Worm (Caenorhabditis elegans) whole organism, L2 larva: ENCODE results near the gene Y6G8.15.

ENCODE experiments used
- lsy-2 ChIP-seq, 2 experiments: fragments of 150-350 bp in 1 of 2; sonication (generic microtip) in 1 of 2; optimal IDR thresholded peaks; 2 replicates each; lab custom pipeline; 2014 to 2017; ENCODE audit warnings: missing biosample characterization in 2 of 2, missing genetic modification characterization in 2 of 2
- mdl-1 ChIP-seq, 2 experiments: fragments of 150-350 bp in 1 of 2; sonication (generic microtip) in 1 of 2; optimal IDR thresholded peaks; 2 replicates each; lab custom pipeline; 2017; ENCODE audit warnings: missing biosample characterization in 2 of 2, missing genetic modification characterization in 2 of 2
- nhr-10 ChIP-seq: sonication (generic microtip); optimal IDR thresholded peaks from 2 replicates; lab custom pipeline; 2017; ENCODE audit warnings: missing biosample characterization, missing genetic modification characterization
- nhr-11 ChIP-seq: fragments of 150-350 bp; optimal IDR thresholded peaks from 2 replicates; lab custom pipeline; 2014; ENCODE audit warnings: missing biosample characterization, missing genetic modification characterization
- nhr-21 ChIP-seq: fragments of 150-350 bp; optimal IDR thresholded peaks from 2 replicates; lab custom pipeline; 2014; ENCODE audit warnings: missing biosample characterization, missing genetic modification characterization
- ztf-11 ChIP-seq: sonication (generic microtip); optimal IDR thresholded peaks from 2 replicates; lab custom pipeline; 2017; ENCODE audit warnings: missing biosample characterization, missing genetic modification characterization
- ztf-4 ChIP-seq: fragments of 150-350 bp; optimal IDR thresholded peaks from 2 replicates; lab custom pipeline; 2014; ENCODE audit warnings: missing biosample characterization, missing genetic modification characterization

ce11 chrV:17659228-17659627, 48.8 kb upstream of the Y6G8.15 start, which contains the start of gene fbxa-108:
- no peak for TF ChIP-seq nhr-11
- no peak for TF ChIP-seq nhr-10 (tag; lab: Kevin White, UChicago)
- no peak for TF ChIP-seq lsy-2 (tag; optimal IDR thresholded peaks at IDR 0.05; lab: Kevin White, UChicago)
- TF ChIP-seq nhr-21 (tag; lab: Kevin White, UChicago), result no peak
- TF ChIP-seq ztf-4 (tag; lab: Kevin White, UChicago), result no peak
- no peak for TF ChIP-seq ztf-11 (tag; lab: Kevin White, UChicago)
- TF ChIP-seq mdl-1 (tag; optimal IDR thresholded peaks at IDR 0.05; lab: Kevin White, UChicago), result no peak
